Fruit fly (Drosophila melanogaster) Kc167 (cell line): Measurements from ENCODE around the gene CG13042.

ENCODE experiments used
- Myc ChIP-seq: fragments of >200 bp; optimal IDR thresholded peaks from 2 replicates; lab custom pipeline; 2017; ENCODE audit warnings: missing external identifiers
- Sin3A ChIP-seq: fragments of >200 bp; optimal IDR thresholded peaks from 2 replicates; lab custom pipeline; 2018; ENCODE audit warnings: missing external identifiers
- insv ChIP-seq: fragments of >200 bp; optimal IDR thresholded peaks from 3 replicates; lab custom pipeline; 2018; ENCODE audit warnings: missing external identifiers
- psq ChIP-seq: fragments of >200 bp; optimal IDR thresholded peaks from 2 replicates; lab custom pipeline; 2017; ENCODE audit warnings: missing external identifiers
- ttk ChIP-seq: sonication (Bioruptor generic); optimal IDR thresholded peaks from 2 replicates; lab custom pipeline; 2017; ENCODE audit warnings: missing external identifiers

DNA sequence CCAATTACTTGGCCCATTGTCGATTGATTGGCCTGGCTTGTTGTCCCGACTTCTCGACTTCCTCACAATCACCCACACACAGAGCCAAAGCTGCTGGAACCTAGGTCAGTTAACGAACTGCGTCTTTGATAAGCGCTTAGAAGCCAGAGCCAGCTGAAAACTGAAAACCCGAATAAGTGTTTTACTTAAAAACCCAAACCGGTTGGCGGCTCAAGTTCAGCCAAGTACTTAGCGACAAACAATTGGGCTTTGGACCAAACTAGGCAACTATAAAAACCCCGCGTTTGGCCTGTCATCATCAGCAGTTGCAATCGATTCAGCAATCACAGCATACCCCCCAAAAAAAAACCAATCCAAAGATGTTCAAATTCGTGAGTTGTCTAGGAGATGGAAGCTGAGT lies 15.1 kb upstream of the CG13042 start, which contains the start of gene CG13059:
- TF ChIP-seq psq (lab: Kevin White, UChicago) (no peak), Myc (lab: Kevin White, UChicago) (no peak), insv (lab: Kevin White, UChicago) (no peak), Sin3A (lab: Kevin White, UChicago) (no peak), ttk (lab: Kevin White, UChicago) (no peak)
